Worm (Caenorhabditis elegans): ENCODE measurements around the gene tbcc-1.
A peak's percentile ranks its signal among the peaks of the same experiment; 100 is the strongest.

Gene tbcc-1

ce11 chrIII:2778655-2779054 is 9.6 kb upstream of the tbcc-1 start, which contains the start of gene laf-1:
laf-1 (minus strand) TSS chrIII:2779053.
- TF ChIP-seq unc-62 (GFP tag; optimal IDR thresholded peaks at IDR 0.05) (no peak), efl-3 (GFP tag; optimal IDR thresholded peaks at IDR 0.05) (no peak)

- TF ChIP-seq lin-39 (tag; optimal IDR thresholded peaks at IDR 0.05), result no peak
- no peak for TF ChIP-seq ceh-88 (GFP tag; IDR thresholded peaks at IDR 0.05)
- TF ChIP-seq fkh-4 (tag; optimal IDR thresholded peaks at IDR 0.05; ENCODE audit: borderline replicate concordance), result no peak
- peak; percentile 12 for TF ChIP-seq F16B12.6 (tag; optimal IDR thresholded peaks at IDR 0.05)
Observed at ce11 chrIII:2780283-2780682, 8.0 kb upstream of the tbcc-1 start.

- TF ChIP-seq nhr-12 (tag; optimal IDR thresholded peaks at IDR 0.05) (no peak), lin-14 (GFP tag; optimal IDR thresholded peaks at IDR 0.05) (peak; percentile 41), pax-3 (tag; optimal IDR thresholded peaks at IDR 0.05) (peak; percentile 17), nhr-28 (tag; optimal IDR thresholded peaks at IDR 0.05) (no peak), unc-86 (tag; optimal IDR thresholded peaks at IDR 0.05) (peak; percentile 35), tbx-2 (tag; optimal IDR thresholded peaks at IDR 0.05) (peak; percentile 59), aha-1 (tag; optimal IDR thresholded peaks at IDR 0.05) (no peak), unc-62 (GFP tag; optimal IDR thresholded peaks at IDR 0.05) (no peak), nhr-11 (tag; optimal IDR thresholded peaks at IDR 0.05) (no peak), nhr-84 (tag; optimal IDR thresholded peaks at IDR 0.05) (no peak), ceh-8 (GFP tag; optimal IDR thresholded peaks at IDR 0.05) (no peak), nhr-77 (tag; optimal IDR thresholded peaks at IDR 0.05) (no peak), elt-2 (tag; optimal IDR thresholded peaks at IDR 0.05) (no peak), jun-1 (tag; optimal IDR thresholded peaks at IDR 0.05) (no peak), efl-1 (optimal IDR thresholded peaks at IDR 0.05) (peak; percentile 52 to 67), efl-1 (GFP tag; optimal IDR thresholded peaks at IDR 0.05 in 1 of 2) (peak; percentile 74 to 95), xbp-1 (tag; optimal IDR thresholded peaks at IDR 0.05) (peak; percentile 57), nhr-237 (tag; optimal IDR thresholded peaks at IDR 0.05) (no peak), lin-15B (tag; optimal IDR thresholded peaks at IDR 0.05) (peak; percentile 23), lir-3 (tag; optimal IDR thresholded peaks at IDR 0.05; ENCODE audit: poor library complexity) (no peak), elt-3 (tag; optimal IDR thresholded peaks at IDR 0.05) (peak in 1 of 6 experiments; percentile 4), hlh-4 (tag; optimal IDR thresholded peaks at IDR 0.05) (no peak), lin-13 (GFP tag; optimal IDR thresholded peaks at IDR 0.05) (no peak), hlh-17 (GFP tag; optimal IDR thresholded peaks at IDR 0.05; ENCODE audit: borderline replicate concordance) (no peak), ztf-4 (tag; optimal IDR thresholded peaks at IDR 0.05) (no peak), hpl-2 (GFP tag; optimal IDR thresholded peaks at IDR 0.05) (no peak), C34B4.2 (tag; optimal IDR thresholded peaks at IDR 0.05) (no peak), mef-2 (tag; optimal IDR thresholded peaks at IDR 0.05) (no peak), ztf-11 (tag; optimal IDR thresholded peaks at IDR 0.05) (no peak), snpc-4 (tag; optimal IDR thresholded peaks at IDR 0.05) (no peak), tlp-1 (tag; optimal IDR thresholded peaks at IDR 0.05) (no peak), unc-130 (tag; optimal IDR thresholded peaks at IDR 0.05) (peak; percentile 44), vab-15 (tag; optimal IDR thresholded peaks at IDR 0.05) (no peak), nhr-20 (tag; optimal IDR thresholded peaks at IDR 0.05) (peak; percentile 39), zag-1 (tag; optimal IDR thresholded peaks at IDR 0.05) (no peak), irx-1 (tag; optimal IDR thresholded peaks at IDR 0.05) (peak; percentile 41), efl-3 (GFP tag; optimal IDR thresholded peaks at IDR 0.05) (no peak), unc-30 (tag; optimal IDR thresholded peaks at IDR 0.05) (no peak), blmp-1 (tag; optimal IDR thresholded peaks at IDR 0.05) (peak; percentile 94), grh-1 (GFP tag; IDR thresholded peaks at IDR 0.05) (no peak), F16B12.6 (tag; optimal IDR thresholded peaks at IDR 0.05) (peak; percentile 87), dsc-1 (tag; optimal IDR thresholded peaks at IDR 0.05) (peak; percentile 36), nhr-19 (GFP tag; conservative IDR thresholded peaks at IDR 0.05) (peak; percentile 46), egl-27 (tag; optimal IDR thresholded peaks at IDR 0.05) (no peak), C04F5.9 (tag; optimal IDR thresholded peaks at IDR 0.05) (peak; percentile 36), skn-1 (tag; optimal IDR thresholded peaks at IDR 0.05) (peak; percentile 18), egl-13 (tag; optimal IDR thresholded peaks at IDR 0.05) (no peak)
Observed at ce11 chrIII:2780793-2781192, 7.4 kb upstream of the tbcc-1 start, which contains the start of gene Y71H2AM.6. Y71H2AM.6 (plus strand) TSS chrIII:2781056.

All from whole organism, L1 larva.